Worm (Caenorhabditis elegans) whole organism, L1 larva: Measurements from ENCODE around the gene ttc-4.

Experiments used
- egl-13 ChIP-seq: sonication (generic microtip); optimal IDR thresholded peaks from 2 replicates; lab custom pipeline; 2016; ENCODE audit warnings: missing genotype, missing genetic modification reagents, missing genetic modification characterization, missing compliant biosample characterization
- fkh-10 ChIP-seq: sonication (generic microtip); optimal IDR thresholded peaks from 2 replicates; lab custom pipeline; 2017; ENCODE audit warnings: missing biosample characterization, missing genetic modification reagents, missing genetic modification characterization
- jun-1 ChIP-seq: fragments of 150-350 bp; optimal IDR thresholded peaks from 2 replicates; lab custom pipeline; 2014; ENCODE audit warnings: missing biosample characterization, missing genetic modification reagents, missing genetic modification characterization
- lin-15B ChIP-seq: fragments of 150-350 bp; sonication (generic microtip); optimal IDR thresholded peaks from 3 replicates; lab custom pipeline; 2014; ENCODE audit warnings: missing biosample characterization, missing genetic modification characterization
- tbx-2 ChIP-seq: sonication (generic microtip); optimal IDR thresholded peaks from 2 replicates; lab custom pipeline; 2016; ENCODE audit warnings: missing genetic modification characterization, missing compliant biosample characterization
- unc-98 ChIP-seq: fragments of 200-800 bp; sonication (Bioruptor generic); IDR thresholded peaks from 2 replicates; pipeline ENCODE4 v1.3.6; 2022; ENCODE audit warnings: missing genetic modification characterization, missing compliant biosample characterization

DNA sequence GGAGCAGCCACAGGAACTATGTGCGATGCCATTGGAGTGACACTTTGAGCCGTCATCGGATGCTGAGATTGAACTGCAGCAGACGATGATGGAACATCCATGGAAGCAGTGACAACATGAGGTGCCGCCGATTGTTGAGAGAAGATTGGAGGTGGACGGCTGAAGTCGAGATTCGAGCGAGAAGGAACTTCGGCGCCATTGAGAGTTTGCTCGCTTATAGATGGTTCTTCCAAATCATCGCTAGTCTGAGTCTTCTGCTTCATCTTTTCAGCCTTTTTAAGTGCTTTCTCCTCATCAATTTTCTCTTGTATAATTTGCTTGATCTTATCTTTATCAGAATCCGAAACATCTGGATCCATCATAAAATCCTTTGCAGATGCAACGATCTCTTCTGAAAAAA is 47.6 kb downstream of the ttc-4 start:
- TF ChIP-seq tbx-2 (tag; lab: Kevin White, UChicago) (no peak), lin-15B (tag; lab: Kevin White, UChicago) (no peak), unc-98 (GFP tag; lab: Robert Waterston, UW) (no peak), jun-1 (tag; lab: Kevin White, UChicago) (no peak), egl-13 (tag; lab: Kevin White, UChicago) (no peak), fkh-10 (GFP tag; lab: Kevin White, UChicago) (no peak)
